Worm (Caenorhabditis elegans) whole organism, late embryonic: ENCODE measurements around the gene F14D2.5.

Experiments used
- F13H6.1 ChIP-seq: sonication (generic microtip); optimal IDR thresholded peaks from 2 replicates; lab custom pipeline; 2016; ENCODE audit warnings: missing genetic modification characterization, missing compliant biosample characterization
- ama-1 ChIP-seq: fragments of 150-350 bp; optimal IDR thresholded peaks from 2 replicates; lab custom pipeline; 2014
- ceh-31 ChIP-seq: sonication (generic microtip); optimal IDR thresholded peaks from 2 replicates; lab custom pipeline; 2016; ENCODE audit warnings: missing genetic modification characterization, missing compliant biosample characterization
- ceh-45 ChIP-seq: fragments of 200-800 bp; sonication (Bioruptor generic); IDR thresholded peaks from 2 replicates; pipeline ENCODE4 v1.3.6; 2022; ENCODE audit warnings: missing genetic modification reagents, missing genetic modification characterization, missing compliant biosample characterization
- elt-2 ChIP-seq: sonication (generic microtip); optimal IDR thresholded peaks from 2 replicates; lab custom pipeline; 2016; ENCODE audit warnings: missing genetic modification reagents, missing genetic modification characterization, missing compliant biosample characterization
- nhr-11 ChIP-seq: fragments of 150-350 bp; optimal IDR thresholded peaks from 2 replicates; lab custom pipeline; 2014; ENCODE audit warnings: missing biosample characterization, missing genetic modification characterization
- pha-4 ChIP-seq: fragments of 150-350 bp; optimal IDR thresholded peaks from 2 replicates; lab custom pipeline; 2018; ENCODE audit warnings: missing biosample characterization, missing genetic modification reagents, missing genetic modification characterization
- ref-2 ChIP-seq: sonication (generic microtip); optimal IDR thresholded peaks from 2 replicates; lab custom pipeline; 2016; ENCODE audit warnings: missing genetic modification characterization, missing compliant biosample characterization
- sdc-2 ChIP-seq: sonication (generic microtip); optimal IDR thresholded peaks from 2 replicates; lab custom pipeline; 2016; ENCODE audit warnings: missing genotype, missing genetic modification characterization, missing compliant biosample characterization
- tbx-2 ChIP-seq: sonication (generic microtip); optimal IDR thresholded peaks from 2 replicates; lab custom pipeline; 2016; ENCODE audit warnings: missing genetic modification characterization, missing compliant biosample characterization
- unc-3 ChIP-seq, 2 experiments: fragments of 200-800 bp in 1 of 2; sonication (Bioruptor generic) in 1 of 2; sonication (generic microtip) in 1 of 2; conservative IDR thresholded peaks in 1 of 2; optimal IDR thresholded peaks in 1 of 2; 2 replicates each; pipeline versions ENCODE4 v1.3.6 to Lab custom; 2016 to 2022; ENCODE audit warnings: missing compliant biosample characterization in 2 of 2, missing genetic modification characterization in 2 of 2, missing genetic modification reagents in 1 of 2

- no peak for TF ChIP-seq ceh-45 (GFP tag; lab: Robert Waterston, UW)
- no peak for TF ChIP-seq sdc-2 (tag; lab: Kevin White, UChicago)
- no peak for TF ChIP-seq ceh-31 (tag; lab: Kevin White, UChicago)
- no peak for TF ChIP-seq ama-1
- no peak for TF ChIP-seq tbx-2 (tag; lab: Kevin White, UChicago)
- TF ChIP-seq unc-3 (GFP tag; conservative IDR thresholded peaks at IDR 0.05; lab: Robert Waterston, UW) = no peak
- no peak for TF ChIP-seq unc-3 (tag; optimal IDR thresholded peaks at IDR 0.05; lab: Kevin White, UChicago)
- TF ChIP-seq F13H6.1 (tag; lab: Kevin White, UChicago) = no peak
- no peak for TF ChIP-seq pha-4
- no peak for TF ChIP-seq nhr-11 (tag; lab: Kevin White, UChicago)
- TF ChIP-seq elt-2 (tag; lab: Kevin White, UChicago) = no peak
- no peak for TF ChIP-seq ref-2 (tag; lab: Kevin White, UChicago)
Measured at ce11 chrII:3341989-3342388, 1.6 kb downstream of the F14D2.5 start, which contains the start of gene F14D2.11.
